Fruit fly (Drosophila melanogaster): ENCODE data around the gene ND-13B.

Gene ND-13B

DNA sequence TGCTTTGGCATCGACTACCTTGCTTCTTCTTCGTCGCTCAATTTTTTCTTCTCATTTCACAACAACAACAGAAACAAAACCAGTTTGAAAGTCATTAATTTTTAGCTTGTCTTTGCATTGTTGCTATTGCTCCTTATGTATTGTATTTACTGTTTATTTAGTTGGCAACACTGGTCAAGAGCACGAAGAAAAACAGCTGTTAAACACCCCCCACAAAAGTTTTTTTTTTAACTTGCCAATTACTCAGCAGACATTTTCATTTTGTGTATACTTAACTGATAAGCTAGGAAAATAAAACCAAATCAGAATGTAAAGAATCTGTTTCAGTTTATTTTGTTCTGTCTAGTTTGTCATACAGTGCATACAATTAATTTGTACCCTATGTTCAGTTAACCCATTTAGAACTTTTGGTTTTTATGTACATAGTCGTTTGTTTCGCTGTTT, 14.2 kb downstream of the ND-13B start (continued):
- peak in 1 of 2 experiments; percentile 51 for TF ChIP-seq chif (GFP tag; optimal IDR thresholded peaks at IDR 0.05)
- 0 out of 3 replicates have a peak, but pooled peaks have one; percentile 9 for TF ChIP-seq CG11456 (GFP tag; IDR thresholded peaks at IDR 0.05)
- no peak for TF ChIP-seq shn (GFP tag; optimal IDR thresholded peaks at IDR 0.05)
- TF ChIP-seq lov (optimal IDR thresholded peaks at IDR 0.05) = no peak
- no peak for TF ChIP-seq lov (GFP tag; IDR thresholded peaks at IDR 0.05)
- no peak for TF ChIP-seq CG1603 (tag; optimal IDR thresholded peaks at IDR 0.05)
- TF ChIP-seq dpn (GFP tag; optimal IDR thresholded peaks at IDR 0.05) = peak; percentile 8 to 33
- TF ChIP-seq Hsf (GFP tag; optimal IDR thresholded peaks at IDR 0.05) = peak; percentile 29
- TF ChIP-seq Hand (GFP tag; optimal IDR thresholded peaks at IDR 0.05) = peak; percentile 38
- TF ChIP-seq CG2889 (GFP tag; IDR thresholded peaks at IDR 0.05) = no peak
- TF ChIP-seq wek (GFP tag; optimal IDR thresholded peaks at IDR 0.05) = no peak
- no peak for TF ChIP-seq CG12299 (tag; optimal IDR thresholded peaks at IDR 0.05)
- TF ChIP-seq Ssrp (tag; optimal IDR thresholded peaks at IDR 0.05) = no peak
- no peak for TF ChIP-seq CG8924 (tag; optimal IDR thresholded peaks at IDR 0.05)
- peak; percentile 62 for TF ChIP-seq CG10543 (GFP tag; optimal IDR thresholded peaks at IDR 0.05)
- peak; percentile 37 for TF ChIP-seq schlank (tag; optimal IDR thresholded peaks at IDR 0.05)
- TF ChIP-seq Sox102F (GFP tag; optimal IDR thresholded peaks at IDR 0.05) = peak; percentile 49
- TF ChIP-seq H15 (GFP tag; IDR thresholded peaks at IDR 0.05) = no peak
- peak; percentile 22 for TF ChIP-seq CG5180 (GFP tag; optimal IDR thresholded peaks at IDR 0.05)
- TF ChIP-seq CG34422 (GFP tag; IDR thresholded peaks at IDR 0.05) = no peak
- peak; percentile 36 for TF ChIP-seq CG9727 (GFP tag; optimal IDR thresholded peaks at IDR 0.05)
- TF ChIP-seq lilli (GFP tag; optimal IDR thresholded peaks at IDR 0.05) = peak; percentile 24
- TF ChIP-seq CG13624 (GFP tag; optimal IDR thresholded peaks at IDR 0.05) = no peak
- TF ChIP-seq Lim3 (GFP tag; IDR thresholded peaks at IDR 0.05) = no peak
- peak; percentile 7 for TF ChIP-seq CG12391 (tag; optimal IDR thresholded peaks at IDR 0.05)
- peak; percentile 8 for TF ChIP-seq CG30403 (GFP tag; optimal IDR thresholded peaks at IDR 0.05)
- TF ChIP-seq CG2678 (tag; optimal IDR thresholded peaks at IDR 0.05) = peak; percentile 51
- peak; percentile 8 for TF ChIP-seq Meics (GFP tag; optimal IDR thresholded peaks at IDR 0.05)
- TF ChIP-seq CG7839 (tag; optimal IDR thresholded peaks at IDR 0.05) = peak; percentile 17
- TF ChIP-seq pzg (GFP tag; optimal IDR thresholded peaks at IDR 0.05) = no peak
- no peak for TF ChIP-seq Bdp1 (GFP tag; optimal IDR thresholded peaks at IDR 0.05)
- 0 out of 2 replicates have a peak, but pooled peaks have one; percentile 10 for TF ChIP-seq stc (GFP tag; IDR thresholded peaks at IDR 0.05)
- peak; percentile 36 for TF ChIP-seq HHEX (GFP tag; optimal IDR thresholded peaks at IDR 0.05)
- peak; percentile 33; the same call in 1 of the 2 replicates for TF ChIP-seq Ada2b (GFP tag; IDR thresholded peaks at IDR 0.05)
- TF ChIP-seq CG4707 (GFP tag; optimal IDR thresholded peaks at IDR 0.05) = peak; percentile 2
- TF ChIP-seq ATbp (GFP tag; optimal IDR thresholded peaks at IDR 0.05) = peak; percentile 4
- TF ChIP-seq CG15514 (GFP tag; optimal IDR thresholded peaks at IDR 0.05) = peak; percentile 6
- peak; percentile 20 for TF ChIP-seq CG18619 (GFP tag; optimal IDR thresholded peaks at IDR 0.05)
- TF ChIP-seq CG13296 (GFP tag; optimal IDR thresholded peaks at IDR 0.05) = peak; percentile 60
- no peak for TF ChIP-seq E2f1 (GFP tag; IDR thresholded peaks at IDR 0.05)
- no peak for TF ChIP-seq CG3847 (GFP tag; IDR thresholded peaks at IDR 0.05)
- TF ChIP-seq CG7556 (GFP tag; optimal IDR thresholded peaks at IDR 0.05) = peak; percentile 35
- peak in 1 of 2 experiments; percentile 5 for TF ChIP-seq Pdp1 (GFP tag; optimal IDR thresholded peaks at IDR 0.05)
- TF ChIP-seq gsb (GFP tag; IDR thresholded peaks at IDR 0.05) = no peak
- no peak for TF ChIP-seq ERR (GFP tag; optimal IDR thresholded peaks at IDR 0.05)
- TF ChIP-seq Med (GFP tag) = peak; percentile 75
- TF ChIP-seq Rfx (GFP tag; IDR thresholded peaks at IDR 0.05) = 0 out of 2 replicates have a peak, but pooled peaks have one; percentile 43
- no peak for TF ChIP-seq CG33213 (GFP tag; optimal IDR thresholded peaks at IDR 0.05)
- TF ChIP-seq sqz (GFP tag; optimal IDR thresholded peaks at IDR 0.05) = peak; percentile 47
- no peak for TF ChIP-seq YL-1 (GFP tag; optimal IDR thresholded peaks at IDR 0.05)
